Worm (Caenorhabditis elegans) whole organism, mixed stage, embryonic: ENCODE data around the gene str-206.

Source experiments
- M03D4.4 ChIP-seq: sonication (generic microtip); optimal IDR thresholded peaks from 2 replicates; lab custom pipeline; 2017; ENCODE audit warnings: mild to moderate bottlenecking, missing genetic modification characterization, missing compliant biosample characterization
- bed-3 ChIP-seq: fragments of 200-800 bp; sonication (Bioruptor generic); optimal IDR thresholded peaks from 3 replicates; lab custom pipeline; 2018; ENCODE audit warnings: mild to moderate bottlenecking, missing genetic modification characterization, moderate library complexity, missing compliant biosample characterization
- blmp-1 ChIP-seq: fragments of 150-350 bp; optimal IDR thresholded peaks from 2 replicates; lab custom pipeline; 2014; ENCODE audit warnings: missing biosample characterization, missing genetic modification characterization
- ceh-43 ChIP-seq: fragments of 200-800 bp; sonication (Bioruptor generic); optimal IDR thresholded peaks from 2 replicates; lab custom pipeline; 2018; ENCODE audit warnings: mild to moderate bottlenecking, missing genetic modification characterization, moderate library complexity, missing compliant biosample characterization
- ceh-83 ChIP-seq: fragments of 200-800 bp; sonication (Bioruptor generic); optimal IDR thresholded peaks from 2 replicates; lab custom pipeline; 2018; ENCODE audit warnings: mild to moderate bottlenecking, missing genetic modification characterization, missing compliant biosample characterization
- ces-1 ChIP-seq: fragments of 150-350 bp; optimal IDR thresholded peaks from 2 replicates; lab custom pipeline; 2014; ENCODE audit warnings: missing biosample characterization, missing genetic modification reagents, missing genetic modification characterization
- cnd-1 ChIP-seq: fragments of 200-800 bp; sonication (Bioruptor generic); optimal IDR thresholded peaks from 2 replicates; lab custom pipeline; 2018; ENCODE audit warnings: mild to moderate bottlenecking, missing genetic modification characterization, missing compliant biosample characterization
- drap-1 ChIP-seq: fragments of 200-800 bp; sonication (Bioruptor generic); optimal IDR thresholded peaks from 3 replicates; lab custom pipeline; 2018; ENCODE audit warnings: mild to moderate bottlenecking, missing genetic modification characterization, missing compliant biosample characterization
- elt-1 ChIP-seq: sonication (generic microtip); optimal IDR thresholded peaks from 2 replicates; lab custom pipeline; 2017; ENCODE audit warnings: missing genetic modification characterization, mild to moderate bottlenecking, missing compliant biosample characterization, antibody characterized with exemption, moderate library complexity, borderline replicate concordance; ENCODE audit not compliant: insufficient read depth
- elt-3 ChIP-seq: fragments of 150-350 bp; optimal IDR thresholded peaks from 2 replicates; lab custom pipeline; 2014; ENCODE audit warnings: missing biosample characterization, missing genetic modification characterization
- flh-1 ChIP-seq: fragments of 200-800 bp; sonication (Bioruptor generic); optimal IDR thresholded peaks from 2 replicates; lab custom pipeline; 2018; ENCODE audit warnings: mild to moderate bottlenecking, missing genetic modification characterization, moderate library complexity, missing compliant biosample characterization
- ham-2 ChIP-seq: fragments of 200-800 bp; sonication (Bioruptor generic); optimal IDR thresholded peaks from 2 replicates; lab custom pipeline; 2018; ENCODE audit warnings: mild to moderate bottlenecking, missing genetic modification characterization, missing compliant biosample characterization
- hlh-1 ChIP-seq: fragments of 150-350 bp; optimal IDR thresholded peaks from 2 replicates; lab custom pipeline; 2014; ENCODE audit warnings: missing biosample characterization, missing genetic modification reagents, missing genetic modification characterization
- lin-32 ChIP-seq: fragments of 200-800 bp; sonication (Bioruptor generic); optimal IDR thresholded peaks from 2 replicates; lab custom pipeline; 2018; ENCODE audit warnings: mild to moderate bottlenecking, missing genetic modification characterization, missing compliant biosample characterization
- lsy-2 ChIP-seq: fragments of 150-350 bp; optimal IDR thresholded peaks from 2 replicates; lab custom pipeline; 2014; ENCODE audit warnings: missing biosample characterization, missing genetic modification characterization
- mab-5 ChIP-seq: fragments of 150-350 bp; optimal IDR thresholded peaks from 2 replicates; lab custom pipeline; 2014; ENCODE audit warnings: missing biosample characterization, missing genetic modification characterization
- mep-1 ChIP-seq: fragments of 150-350 bp; optimal IDR thresholded peaks from 2 replicates; lab custom pipeline; 2017; ENCODE audit warnings: missing biosample characterization, missing genetic modification reagents, missing genetic modification characterization, inconsistent platforms
- mls-2 ChIP-seq: sonication (generic microtip); optimal IDR thresholded peaks from 2 replicates; lab custom pipeline; 2016; ENCODE audit warnings: mild to moderate bottlenecking, missing genetic modification characterization, moderate library complexity, missing compliant biosample characterization
- nhr-2 ChIP-seq: fragments of 150-350 bp; optimal IDR thresholded peaks from 2 replicates; lab custom pipeline; 2014; ENCODE audit warnings: missing biosample characterization, missing genetic modification characterization
- nhr-237 ChIP-seq: fragments of 150-350 bp; optimal IDR thresholded peaks from 2 replicates; lab custom pipeline; 2014; ENCODE audit warnings: missing biosample characterization, missing genetic modification characterization
- nhr-28 ChIP-seq: fragments of 150-350 bp; optimal IDR thresholded peaks from 2 replicates; lab custom pipeline; 2014; ENCODE audit warnings: missing biosample characterization, missing genetic modification characterization
- nhr-76 ChIP-seq: sonication (generic microtip); optimal IDR thresholded peaks from 2 replicates; lab custom pipeline; 2017; ENCODE audit warnings: missing biosample characterization, missing genetic modification characterization
- pha-4 ChIP-seq: fragments of 150-350 bp; optimal IDR thresholded peaks from 2 replicates; lab custom pipeline; 2018; ENCODE audit warnings: missing biosample characterization, missing genetic modification reagents, missing genetic modification characterization
- sem-2 ChIP-seq: fragments of 200-800 bp; sonication (Bioruptor generic); optimal IDR thresholded peaks from 2 replicates; lab custom pipeline; 2018; ENCODE audit warnings: mild to moderate bottlenecking, missing genetic modification characterization, missing compliant biosample characterization
- sptf-1 ChIP-seq: sonication (generic microtip); optimal IDR thresholded peaks from 2 replicates; lab custom pipeline; 2017; ENCODE audit warnings: mild to moderate bottlenecking, missing genetic modification characterization, moderate library complexity, missing compliant biosample characterization
- tbx-8 ChIP-seq: fragments of 200-800 bp; sonication (Bioruptor generic); optimal IDR thresholded peaks from 2 replicates; lab custom pipeline; 2018; ENCODE audit warnings: mild to moderate bottlenecking, missing genetic modification characterization, moderate library complexity, missing compliant biosample characterization
- unc-120 ChIP-seq: sonication (generic microtip); optimal IDR thresholded peaks from 2 replicates; lab custom pipeline; 2017; ENCODE audit warnings: missing genetic modification characterization, missing compliant biosample characterization; ENCODE audit not compliant: poor library complexity, severe bottlenecking
- unc-39 ChIP-seq: fragments of 150-350 bp; optimal IDR thresholded peaks from 2 replicates; lab custom pipeline; 2014; ENCODE audit warnings: missing biosample characterization, missing genetic modification characterization
- unc-62 ChIP-seq: fragments of 150-350 bp; optimal IDR thresholded peaks from 2 replicates; lab custom pipeline; 2014; ENCODE audit warnings: missing biosample characterization, missing genetic modification reagents, missing genetic modification characterization
- zip-8 ChIP-seq: fragments of 150-350 bp; optimal IDR thresholded peaks from 2 replicates; lab custom pipeline; 2014; ENCODE audit warnings: missing biosample characterization, missing genetic modification characterization
- ztf-11 ChIP-seq: fragments of 150-350 bp; optimal IDR thresholded peaks from 2 replicates; lab custom pipeline; 2014; ENCODE audit warnings: missing biosample characterization, missing genetic modification characterization

The str-206 gene

DNA sequence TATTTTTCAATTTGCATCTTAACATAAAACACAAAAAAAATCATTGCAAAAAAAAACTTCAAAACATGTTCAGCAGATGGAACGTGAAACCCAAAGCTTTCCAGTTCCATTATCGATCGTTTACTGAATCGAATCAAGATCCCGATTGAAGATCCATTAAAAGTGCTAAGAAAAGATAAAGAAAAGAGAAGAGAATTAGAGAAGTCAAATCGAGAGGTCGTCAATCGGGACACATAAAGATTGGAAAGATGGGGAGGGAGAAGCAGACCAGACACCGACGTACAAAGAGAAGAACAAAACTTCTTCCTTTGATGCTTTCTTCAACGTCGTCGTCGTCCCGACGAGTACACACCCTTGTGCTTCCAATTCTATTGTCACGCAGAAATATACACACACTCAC is 15.0 kb downstream of the str-206 start:
- no peak for TF ChIP-seq unc-39 (tag; lab: Kevin White, UChicago)
- peak; percentile 87 for TF ChIP-seq elt-1 (tag; lab: Kevin White, UChicago)
- TF ChIP-seq ham-2 (GFP tag; lab: Kevin White, UChicago) = no peak
- TF ChIP-seq ces-1 (GFP tag; lab: Kevin White, UChicago) = peak; percentile 35
- TF ChIP-seq, all 35 proteins: peak for 2

DNA sequence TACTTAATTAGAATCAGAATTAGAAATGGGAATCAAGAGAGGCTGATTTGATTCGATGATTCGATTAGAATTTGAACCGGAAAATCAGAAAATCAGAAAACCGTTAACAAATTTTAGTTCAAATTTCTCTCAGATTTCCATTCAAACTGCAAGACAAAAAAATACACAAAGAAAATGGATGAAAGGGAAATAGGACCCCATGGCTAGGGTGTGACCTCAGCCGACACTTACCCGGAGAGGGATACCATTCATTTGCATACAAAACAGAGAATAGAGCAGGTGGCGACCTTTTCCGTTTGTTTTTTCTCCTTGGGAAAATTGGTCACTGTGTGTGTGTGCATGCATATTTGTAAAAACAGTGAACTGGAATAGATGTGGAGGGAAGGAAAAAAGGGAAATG is 16.0 kb downstream of the str-206 start:
- peak; percentile 46 for TF ChIP-seq ces-1 (GFP tag; lab: Kevin White, UChicago)
- TF ChIP-seq ztf-11 (tag; lab: Kevin White, UChicago) = no peak
- TF ChIP-seq cnd-1 (tag; lab: Kevin White, UChicago) = peak; percentile 19
- TF ChIP-seq nhr-2 (tag; lab: Kevin White, UChicago) = peak; percentile 95

DNA sequence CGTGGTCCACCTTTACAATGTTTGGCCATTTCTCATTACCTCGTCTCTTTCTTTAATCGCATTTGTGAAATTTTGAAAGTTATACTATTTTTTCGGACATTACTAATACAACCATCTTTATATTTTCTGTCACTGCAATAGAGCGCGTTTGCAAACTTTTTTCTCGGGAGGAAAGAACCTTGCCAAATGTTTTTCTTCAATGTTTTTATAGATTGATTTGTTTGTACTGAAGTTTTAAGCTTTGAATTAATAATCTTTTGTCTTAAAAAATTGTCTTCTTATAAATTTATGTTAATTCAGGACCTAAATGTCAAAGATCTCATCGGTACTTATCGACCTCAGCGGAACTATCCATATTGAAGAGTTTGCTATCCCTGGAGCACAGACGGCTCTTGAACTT is 16.9 kb downstream of the str-206 start, which contains the start of gene K08B12.3:
K08B12.3 (plus strand) TSS at position 301 of the 400 bp plus-strand sequence.
- TF ChIP-seq mls-2 (tag; lab: Kevin White, UChicago) (no peak), elt-3 (tag; lab: Kevin White, UChicago) (no peak), unc-62 (no peak), mab-5 (tag; lab: Kevin White, UChicago) (no peak), lin-32 (no peak), lsy-2 (no peak), unc-39 (tag; lab: Kevin White, UChicago) (no peak), M03D4.4 (tag; lab: Kevin White, UChicago) (no peak), ceh-83 (GFP tag; lab: Kevin White, UChicago) (no peak)
- TF ChIP-seq, all 35 proteins: peak for 0

DNA sequence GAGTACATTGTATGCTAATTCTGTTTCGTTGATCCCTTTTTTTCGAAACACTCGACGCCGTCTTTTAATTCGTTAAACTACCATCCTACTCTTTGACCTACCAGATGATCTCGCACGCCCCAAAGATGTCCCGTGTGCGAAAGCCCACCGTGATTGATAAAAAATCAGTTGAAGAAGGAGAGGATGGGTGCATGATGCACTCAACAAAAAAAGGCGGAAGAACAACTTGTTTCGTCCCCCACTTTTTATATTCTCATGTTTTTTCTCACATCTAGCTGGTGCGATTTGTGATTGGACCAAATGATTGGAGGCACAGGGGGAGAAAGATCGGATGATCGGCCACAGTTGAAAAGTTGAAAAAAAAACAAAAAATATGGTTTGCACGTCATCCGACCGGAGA is 20.4 kb downstream of the str-206 start:
- TF ChIP-seq nhr-28 (tag; lab: Kevin White, UChicago) = no peak
- no peak for TF ChIP-seq blmp-1 (tag; lab: Kevin White, UChicago)
- TF ChIP-seq unc-120 (tag; lab: Kevin White, UChicago) = no peak
- TF ChIP-seq elt-1 (tag; lab: Kevin White, UChicago) = no peak
- no peak for TF ChIP-seq sptf-1 (tag; lab: Kevin White, UChicago)
- no peak for TF ChIP-seq sem-2 (GFP tag; lab: Kevin White, UChicago)
- no peak for TF ChIP-seq drap-1 (GFP tag; lab: Kevin White, UChicago)
- TF ChIP-seq hlh-1 = no peak
- TF ChIP-seq, all 35 proteins: peak for 0

ce11 chrV:6239855-6240254 is 21.9 kb downstream of the str-206 start:
- TF ChIP-seq elt-1 (tag; lab: Kevin White, UChicago) = no peak
- no peak for TF ChIP-seq ceh-83 (GFP tag; lab: Kevin White, UChicago)
- TF ChIP-seq cnd-1 (tag; lab: Kevin White, UChicago) = no peak
- no peak for TF ChIP-seq M03D4.4 (tag; lab: Kevin White, UChicago)
- TF ChIP-seq lsy-2 = no peak
- no peak for TF ChIP-seq blmp-1 (tag; lab: Kevin White, UChicago)
- no peak for TF ChIP-seq tbx-8 (GFP tag; lab: Kevin White, UChicago)
- no peak for TF ChIP-seq nhr-28 (tag; lab: Kevin White, UChicago)
- TF ChIP-seq sem-2 (GFP tag; lab: Kevin White, UChicago) = no peak
- TF ChIP-seq elt-3 (tag; lab: Kevin White, UChicago) = no peak
- no peak for TF ChIP-seq lin-32
- no peak for TF ChIP-seq drap-1 (GFP tag; lab: Kevin White, UChicago)
- TF ChIP-seq hlh-1 = no peak
- no peak for TF ChIP-seq bed-3 (GFP tag; lab: Kevin White, UChicago)
- no peak for TF ChIP-seq zip-8 (tag; lab: Kevin White, UChicago)

ce11 chrV:6240735-6241134 is 22.8 kb downstream of the str-206 start:
- TF ChIP-seq cnd-1 (tag; lab: Kevin White, UChicago) (no peak), mab-5 (tag; lab: Kevin White, UChicago) (no peak), flh-1 (no peak), unc-39 (tag; lab: Kevin White, UChicago) (no peak), pha-4 (tag; lab: Kevin White, UChicago) (no peak), nhr-2 (tag; lab: Kevin White, UChicago) (no peak), ztf-11 (tag; lab: Kevin White, UChicago) (no peak), unc-62 (no peak), hlh-1 (no peak), nhr-237 (no peak), nhr-76 (tag; lab: Kevin White, UChicago) (no peak), nhr-28 (tag; lab: Kevin White, UChicago) (no peak), mep-1 (tag; lab: Kevin White, UChicago) (no peak), ces-1 (GFP tag; lab: Kevin White, UChicago) (no peak), mls-2 (tag; lab: Kevin White, UChicago) (no peak), ceh-83 (GFP tag; lab: Kevin White, UChicago) (no peak), zip-8 (tag; lab: Kevin White, UChicago) (no peak), ceh-43 (GFP tag; lab: Kevin White, UChicago) (no peak), M03D4.4 (tag; lab: Kevin White, UChicago) (no peak), elt-3 (tag; lab: Kevin White, UChicago) (no peak)
- TF ChIP-seq, all 35 proteins: peak for 0
